Fruit fly (Drosophila melanogaster) whole organism, wandering third instar larva: Measurements from ENCODE around the gene mAChR-C.
A peak's percentile ranks its signal among the peaks of the same experiment; 100 is the strongest.

Experiments used
- Myc ChIP-seq: fragments of >200 bp; optimal IDR thresholded peaks from 2 replicates; lab custom pipeline; 2017
- OdsH ChIP-seq: fragments of 200-800 bp; sonication (Bioruptor generic); optimal IDR thresholded peaks from 2 replicates; lab custom pipeline; 2016; ENCODE audit warnings: missing biosample characterization, mild to moderate bottlenecking, missing genetic modification characterization
- Sp1 ChIP-seq: fragments of 200-800 bp; sonication (Bioruptor generic); optimal IDR thresholded peaks from 3 replicates; lab custom pipeline; 2019; ENCODE audit warnings: missing biosample characterization, mild to moderate bottlenecking, missing genetic modification characterization, moderate library complexity

DNA sequence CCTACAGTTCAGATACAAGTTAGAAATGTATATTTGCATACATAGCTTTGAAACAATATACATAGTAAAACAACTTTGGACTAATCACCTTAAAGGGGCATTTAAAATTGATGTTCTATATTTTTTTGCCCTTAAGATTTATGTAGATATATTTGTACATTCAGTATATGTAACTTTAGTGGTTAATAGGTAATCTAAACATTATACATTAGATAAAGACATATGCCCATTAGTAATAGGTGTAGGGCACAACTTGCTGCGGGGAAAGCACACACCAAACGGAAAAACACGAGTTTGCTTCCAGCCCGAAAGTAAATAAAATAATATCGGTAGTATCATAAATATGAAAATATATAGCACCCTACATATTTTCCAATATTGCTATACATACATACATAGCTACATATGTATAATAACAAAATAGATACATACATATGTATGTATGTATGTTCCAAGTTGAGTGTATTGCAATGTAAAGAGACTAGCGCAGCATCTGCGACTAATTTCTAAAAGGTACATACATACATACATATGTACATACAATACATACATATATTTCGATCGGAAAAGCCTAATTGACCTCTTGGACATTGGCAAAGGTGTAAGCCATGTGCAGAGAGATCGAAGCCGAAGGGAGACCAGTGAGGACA lies 30.9 kb upstream of the mAChR-C start, which contains the start of gene CG43736:
- TF ChIP-seq Sp1 (GFP tag; lab: Kevin White, UChicago) = peak; percentile 97
- TF ChIP-seq Myc (lab: Kevin White, UChicago) = no peak
- TF ChIP-seq OdsH (GFP tag; lab: Kevin White, UChicago) = peak; percentile 87
